Fruit fly (Drosophila melanogaster) whole organism, embryonic: Measurements from ENCODE around the gene odd.

Source experiments
- CG11085 ChIP-seq: fragments of 200-800 bp; sonication (Bioruptor generic); IDR thresholded peaks from 2 replicates; pipeline ENCODE4 v1.3.6; 2022; ENCODE audit warnings: missing biosample characterization, missing genetic modification characterization
- CG11504 ChIP-seq: fragments of 200-800 bp; sonication (Bioruptor generic); optimal IDR thresholded peaks from 3 replicates; lab custom pipeline; 2019; ENCODE audit warnings: missing biosample characterization, mild to moderate bottlenecking, missing genetic modification characterization, moderate library complexity
- CG12391 ChIP-seq: fragments of 200-800 bp; sonication (Bioruptor generic); optimal IDR thresholded peaks from 3 replicates; lab custom pipeline; 2018; ENCODE audit warnings: missing biosample characterization, mild to moderate bottlenecking, missing genetic modification characterization, moderate library complexity
- CG12744 ChIP-seq: fragments of 200-800 bp; sonication (Bioruptor generic); optimal IDR thresholded peaks from 2 replicates; lab custom pipeline; 2016; ENCODE audit warnings: missing biosample characterization, missing genetic modification characterization
- CG13775 ChIP-seq: fragments of 200-800 bp; sonication (Bioruptor generic); optimal IDR thresholded peaks from 3 replicates; lab custom pipeline; 2017; ENCODE audit warnings: missing biosample characterization, mild to moderate bottlenecking, missing genetic modification characterization
- CG14014 ChIP-seq: fragments of 200-800 bp; sonication (Bioruptor generic); IDR thresholded peaks from 2 replicates; pipeline ENCODE4 v1.3.6; 2022; ENCODE audit warnings: missing biosample characterization, missing genetic modification characterization
- CG15269 ChIP-seq: fragments of 200-800 bp; sonication (Bioruptor generic); optimal IDR thresholded peaks from 2 replicates; lab custom pipeline; 2018; ENCODE audit warnings: missing biosample characterization, mild to moderate bottlenecking, missing genetic modification characterization, moderate library complexity
- CG15514 ChIP-seq: fragments of 200-800 bp; sonication (Bioruptor generic); optimal IDR thresholded peaks from 3 replicates; lab custom pipeline; 2017; ENCODE audit warnings: missing biosample characterization, missing genetic modification characterization, mild to moderate bottlenecking, moderate library complexity, missing genetic modification reagents
- CG16863 ChIP-seq: fragments of 200-800 bp; sonication (Bioruptor generic); optimal IDR thresholded peaks from 3 replicates; lab custom pipeline; 2016; ENCODE audit warnings: missing biosample characterization, missing genetic modification characterization
- CG17612 ChIP-seq: fragments of 200-800 bp; sonication (Bioruptor generic); IDR thresholded peaks from 2 replicates; pipeline ENCODE4 v1.3.6; 2022; ENCODE audit warnings: missing biosample characterization, missing genetic modification characterization
- CG1832 ChIP-seq: fragments of 200-800 bp; sonication (Bioruptor generic); optimal IDR thresholded peaks from 2 replicates; lab custom pipeline; 2017; ENCODE audit warnings: missing biosample characterization, mild to moderate bottlenecking, missing genetic modification characterization, inconsistent platforms
- CG18764 ChIP-seq: fragments of 200-800 bp; sonication (Bioruptor generic); optimal IDR thresholded peaks from 3 replicates; lab custom pipeline; 2016; ENCODE audit warnings: missing biosample characterization, missing genetic modification characterization
- CG30020 ChIP-seq: fragments of 200-800 bp; optimal IDR thresholded peaks from 2 replicates; lab custom pipeline; 2019; ENCODE audit warnings: missing biosample characterization, mild to moderate bottlenecking, missing genetic modification characterization, moderate library complexity
- CG3281 ChIP-seq: fragments of 200-800 bp; sonication (Bioruptor generic); optimal IDR thresholded peaks from 3 replicates; lab custom pipeline; 2017; ENCODE audit warnings: missing biosample characterization, mild to moderate bottlenecking, missing genetic modification characterization
- CG33557 ChIP-seq: fragments of 200-800 bp; sonication (Bioruptor generic); optimal IDR thresholded peaks from 2 replicates; lab custom pipeline; 2019; ENCODE audit warnings: missing biosample characterization, mild to moderate bottlenecking, missing genetic modification characterization, moderate library complexity
- CG34422 ChIP-seq: fragments of 200-800 bp; sonication (Bioruptor generic); IDR thresholded peaks from 3 replicates; pipeline ENCODE4 v1.3.6; 2022; ENCODE audit warnings: missing biosample characterization, missing genetic modification characterization
- CG3847 ChIP-seq: fragments of 200-800 bp; sonication (Bioruptor generic); IDR thresholded peaks from 2 replicates; pipeline ENCODE4 v1.3.6; 2022; ENCODE audit warnings: missing biosample characterization, missing genetic modification characterization
- CG42726 ChIP-seq: fragments of 200-800 bp; sonication (Bioruptor generic); IDR thresholded peaks from 2 replicates; pipeline ENCODE4 v1.3.6; 2022; ENCODE audit warnings: missing biosample characterization, missing genetic modification characterization; ENCODE audit not compliant: partially characterized antibody
- CG4617 ChIP-seq: fragments of 200-800 bp; sonication (Bioruptor generic); optimal IDR thresholded peaks from 3 replicates; lab custom pipeline; 2016; ENCODE audit warnings: missing biosample characterization, missing genetic modification characterization, borderline replicate concordance
- CG6175 ChIP-seq: fragments of 200-800 bp; sonication (Bioruptor generic); IDR thresholded peaks from 3 replicates; pipeline ENCODE4 v1.3.6; 2022; ENCODE audit warnings: missing biosample characterization, missing genetic modification characterization
- CG8290 ChIP-seq, 3 experiments: fragments of 200-800 bp; sonication (Bioruptor generic); optimal IDR thresholded peaks; 2 replicates each; lab custom pipeline; 2016 to 2019; ENCODE audit warnings: missing biosample characterization in 3 of 3, missing genetic modification characterization in 3 of 3, mild to moderate bottlenecking in 2 of 3, moderate library complexity in 1 of 3
- CrebB ChIP-seq: fragments of 200-800 bp; sonication (Bioruptor generic); optimal IDR thresholded peaks from 3 replicates; lab custom pipeline; 2018; ENCODE audit warnings: missing biosample characterization, mild to moderate bottlenecking, missing genetic modification characterization
- D19B ChIP-seq: fragments of 200-800 bp; sonication (Bioruptor generic); optimal IDR thresholded peaks from 2 replicates; lab custom pipeline; 2017; ENCODE audit warnings: missing biosample characterization, mild to moderate bottlenecking, missing genetic modification characterization
- Drgx ChIP-seq: fragments of 200-800 bp; sonication (Bioruptor generic); IDR thresholded peaks from 2 replicates; pipeline ENCODE4 v1.3.6; 2022; ENCODE audit warnings: missing biosample characterization, missing genetic modification characterization
- Elba2 ChIP-seq: fragments of 200-800 bp; sonication (Bioruptor generic); optimal IDR thresholded peaks from 3 replicates; lab custom pipeline; 2016; ENCODE audit warnings: missing biosample characterization, missing genetic modification characterization
- H15 ChIP-seq: fragments of 200-800 bp; sonication (Bioruptor generic); IDR thresholded peaks from 3 replicates; pipeline ENCODE4 v1.3.6; 2022; ENCODE audit warnings: missing biosample characterization, missing genetic modification characterization
- HLH3B ChIP-seq: fragments of 200-800 bp; sonication (Bioruptor generic); IDR thresholded peaks from 2 replicates; pipeline ENCODE4 v1.3.6; 2022; ENCODE audit warnings: missing biosample characterization, missing genetic modification characterization
- MBD-R2 ChIP-seq: fragments of 200-800 bp; sonication (Bioruptor generic); IDR thresholded peaks from 2 replicates; pipeline ENCODE4 v1.3.6; 2022; ENCODE audit warnings: missing biosample characterization, missing genetic modification characterization
- Pdp1 ChIP-seq, 2 experiments: fragments of 200-800 bp; sonication (Bioruptor generic); optimal IDR thresholded peaks; 3 replicates each; lab custom pipeline; 2016; ENCODE audit warnings: missing biosample characterization in 2 of 2, missing genetic modification characterization in 2 of 2, mild to moderate bottlenecking in 1 of 2, moderate library complexity in 1 of 2
- Sox102F ChIP-seq: fragments of 200-800 bp; sonication (Bioruptor generic); optimal IDR thresholded peaks from 2 replicates; lab custom pipeline; 2018; ENCODE audit warnings: missing biosample characterization, mild to moderate bottlenecking, missing genetic modification characterization, moderate library complexity
- Stat92E ChIP-seq, 3 experiments: fragments of >200 bp in 2 of 3; fragments of 200-800 bp in 1 of 3; sonication (Bioruptor generic) in 1 of 3; optimal IDR thresholded peaks; 2 replicates each; lab custom pipeline; 2017 to 2019; ENCODE audit warnings: missing biosample characterization in 3 of 3, missing genetic modification characterization in 3 of 3, mild to moderate bottlenecking in 1 of 3, moderate library complexity in 1 of 3
- Tbp ChIP-seq: fragments of >200 bp; optimal IDR thresholded peaks from 2 replicates; lab custom pipeline; 2018; ENCODE audit warnings: missing biosample characterization, missing genetic modification characterization
- ara ChIP-seq: fragments of 200-800 bp; sonication (Bioruptor generic); IDR thresholded peaks from 2 replicates; pipeline ENCODE4 v1.3.6; 2022; ENCODE audit warnings: missing biosample characterization, missing genetic modification characterization
- ash1 ChIP-seq: fragments of 200-800 bp; sonication (Bioruptor generic); optimal IDR thresholded peaks from 2 replicates; lab custom pipeline; 2018; ENCODE audit warnings: missing biosample characterization, mild to moderate bottlenecking, missing genetic modification characterization
- az2 ChIP-seq: fragments of 200-800 bp; sonication (Bioruptor generic); optimal IDR thresholded peaks from 3 replicates; lab custom pipeline; 2016; ENCODE audit warnings: missing biosample characterization, missing genetic modification characterization
- caup ChIP-seq: fragments of 200-800 bp; sonication (Bioruptor generic); optimal IDR thresholded peaks from 3 replicates; lab custom pipeline; 2017; ENCODE audit warnings: missing biosample characterization, mild to moderate bottlenecking, missing genetic modification characterization, moderate library complexity; ENCODE audit not compliant: severe bottlenecking
- danr ChIP-seq: fragments of 200-800 bp; sonication (Bioruptor generic); IDR thresholded peaks from 2 replicates; pipeline ENCODE4 v1.3.6; 2022; ENCODE audit warnings: missing biosample characterization, missing genetic modification characterization
- dpn ChIP-seq, 2 experiments: fragments of 200-800 bp; sonication (Bioruptor generic); optimal IDR thresholded peaks; 3 replicates each; lab custom pipeline; 2016; ENCODE audit warnings: missing biosample characterization in 2 of 2, missing genetic modification characterization in 2 of 2
- dysf ChIP-seq: fragments of 200-800 bp; sonication (Bioruptor generic); IDR thresholded peaks from 3 replicates; pipeline ENCODE4 v1.3.6; 2022; ENCODE audit warnings: missing biosample characterization, missing genetic modification characterization
- eve ChIP-seq, 2 experiments: fragments of >200 bp; optimal IDR thresholded peaks; 2 replicates each; lab custom pipeline; 2017; ENCODE audit warnings: missing biosample characterization in 2 of 2, missing genetic modification characterization in 2 of 2
- fd3F ChIP-seq: fragments of 200-800 bp; sonication (Bioruptor generic); optimal IDR thresholded peaks from 2 replicates; lab custom pipeline; 2018; ENCODE audit warnings: missing biosample characterization, mild to moderate bottlenecking, missing genetic modification characterization, moderate library complexity
- gem ChIP-seq: fragments of 200-800 bp; sonication (Bioruptor generic); optimal IDR thresholded peaks from 2 replicates; lab custom pipeline; 2019; ENCODE audit warnings: missing biosample characterization, mild to moderate bottlenecking, missing genetic modification characterization, moderate library complexity
- inv ChIP-seq: fragments of 200-800 bp; sonication (Bioruptor generic); IDR thresholded peaks from 2 replicates; pipeline ENCODE4 v1.3.6; 2022; ENCODE audit warnings: missing biosample characterization, missing genetic modification characterization; ENCODE audit not compliant: partially characterized antibody
- nom ChIP-seq: fragments of 200-800 bp; sonication (Bioruptor generic); optimal IDR thresholded peaks from 2 replicates; lab custom pipeline; 2017; ENCODE audit warnings: missing biosample characterization, missing genetic modification characterization, mild to moderate bottlenecking, moderate library complexity, missing genetic modification reagents
- org-1 ChIP-seq: fragments of 200-800 bp; sonication (Bioruptor generic); optimal IDR thresholded peaks from 2 replicates; lab custom pipeline; 2017; ENCODE audit warnings: missing biosample characterization, missing genetic modification characterization
- ranshi ChIP-seq: fragments of 200-800 bp; sonication (Bioruptor generic); IDR thresholded peaks from 2 replicates; pipeline ENCODE4 v1.3.6; 2022; ENCODE audit warnings: missing biosample characterization, missing genetic modification characterization
- slbo ChIP-seq: fragments of 200-800 bp; sonication (Bioruptor generic); IDR thresholded peaks from 2 replicates; pipeline ENCODE4 v1.3.6; 2022; ENCODE audit warnings: missing biosample characterization, missing genetic modification characterization
- stc ChIP-seq: fragments of 200-800 bp; sonication (Bioruptor generic); IDR thresholded peaks from 2 replicates; pipeline ENCODE4 v1.3.6; 2022; ENCODE audit warnings: missing biosample characterization, missing genetic modification characterization
- zfh2 ChIP-seq: fragments of 200-800 bp; sonication (Bioruptor generic); optimal IDR thresholded peaks from 2 replicates; lab custom pipeline; 2016; ENCODE audit warnings: missing biosample characterization, missing genetic modification characterization

Gene odd

DNA sequence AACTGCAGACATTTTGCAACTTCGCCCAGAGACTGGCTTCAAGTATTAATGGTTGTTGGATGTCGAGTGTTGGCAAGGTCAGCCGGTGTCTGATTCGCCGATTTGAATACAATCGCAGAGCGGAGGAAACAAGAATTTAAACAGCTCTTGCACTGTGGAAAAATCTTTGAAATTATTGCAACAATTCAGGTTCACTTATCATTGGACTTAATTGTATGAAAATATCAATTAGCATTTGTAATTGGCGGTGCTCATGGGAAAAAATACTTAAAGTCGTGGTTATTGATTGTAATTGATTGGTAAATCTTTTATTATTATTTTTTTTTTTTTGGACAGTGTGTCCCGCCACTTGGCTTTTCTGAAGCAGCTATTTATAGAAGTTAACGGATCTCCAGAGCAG lies 22.9 kb upstream of the odd start:
- TF ChIP-seq CG3281 (GFP tag; lab: Kevin White, UChicago) (peak; percentile 41), CG13775 (GFP tag; lab: Kevin White, UChicago) (peak; percentile 11), H15 (GFP tag; lab: Robert Waterston, UW) (peak; percentile 48; the same call in 1 of the 3 replicates), CG17612 (peak; percentile 9; the same call in 1 of the 2 replicates), CG42726 (no peak), inv (GFP tag; lab: Robert Waterston, UW) (no peak), CG30020 (tag; lab: Kevin White, UChicago) (no peak), gem (tag; lab: Kevin White, UChicago) (peak; percentile 63), Pdp1 (GFP tag; optimal IDR thresholded peaks at IDR 0.05; lab: Kevin White, UChicago) (peak; percentile 12 to 17), HLH3B (GFP tag; lab: Robert Waterston, UW) (no peak), nom (GFP tag; lab: Kevin White, UChicago) (peak; percentile 63), ash1 (GFP tag; lab: Kevin White, UChicago) (no peak), dysf (peak; percentile 72; the same call in 2 of the 3 replicates), D19B (peak; percentile 38), Drgx (GFP tag; lab: Robert Waterston, UW) (peak; percentile 79), CG16863 (GFP tag; lab: Kevin White, UChicago) (no peak), az2 (peak; percentile 13), Elba2 (GFP tag; lab: Kevin White, UChicago) (no peak), CG34422 (peak; percentile 43; the same call in 1 of the 3 replicates), CG1832 (no peak), CG33557 (GFP tag; lab: Kevin White, UChicago) (no peak), CG3847 (GFP tag; lab: Robert Waterston, UW) (peak; percentile 42; the same call in 1 of the 2 replicates), Stat92E (GFP tag; optimal IDR thresholded peaks at IDR 0.05; lab: Kevin White, UChicago) (no peak), CG11504 (tag; lab: Kevin White, UChicago) (no peak), CG12744 (GFP tag; lab: Kevin White, UChicago) (no peak), CG14014 (GFP tag; lab: Robert Waterston, UW) (peak; percentile 53; the same call in 1 of the 2 replicates), stc (GFP tag; lab: Robert Waterston, UW) (0 out of 2 replicates have a peak, but pooled peaks have one; percentile 6), caup (GFP tag; lab: Kevin White, UChicago) (peak; percentile 12), Tbp (GFP tag; lab: Kevin White, UChicago) (no peak), ranshi (GFP tag; lab: Robert Waterston, UW) (peak; percentile 46; the same call in 1 of the 2 replicates), fd3F (GFP tag; lab: Kevin White, UChicago) (peak; percentile 16), CG4617 (GFP tag; lab: Kevin White, UChicago) (no peak), CG6175 (GFP tag; lab: Robert Waterston, UW) (0 out of 3 replicates have a peak, but pooled peaks have one; percentile 19), CG15514 (GFP tag; lab: Kevin White, UChicago) (peak; percentile 36), CG8290 (GFP tag; optimal IDR thresholded peaks at IDR 0.05; lab: Kevin White, UChicago) (no peak), CG8290 (tag; optimal IDR thresholded peaks at IDR 0.05; lab: Kevin White, UChicago) (peak in 1 of 2 experiments; percentile 13), CG12391 (tag; lab: Kevin White, UChicago) (peak; percentile 13), eve (GFP tag; optimal IDR thresholded peaks at IDR 0.05; lab: Kevin White, UChicago) (no peak), Sox102F (GFP tag; lab: Kevin White, UChicago) (peak; percentile 8), CG11085 (GFP tag; lab: Robert Waterston, UW) (peak; percentile 11; the same call in 1 of the 2 replicates), danr (GFP tag; lab: Robert Waterston, UW) (peak; percentile 32; the same call in 1 of the 2 replicates), slbo (GFP tag; lab: Robert Waterston, UW) (peak; percentile 75), ara (0 out of 2 replicates have a peak, but pooled peaks have one; percentile 27), zfh2 (GFP tag; lab: Kevin White, UChicago) (peak; percentile 14), dpn (GFP tag; optimal IDR thresholded peaks at IDR 0.05; lab: Kevin White, UChicago) (peak; percentile 12 to 40), org-1 (GFP tag; lab: Kevin White, UChicago) (peak; percentile 7), MBD-R2 (GFP tag; lab: Robert Waterston, UW) (peak; percentile 29; the same call in 1 of the 2 replicates), CG15269 (tag; lab: Kevin White, UChicago) (peak; percentile 39), CrebB (tag; lab: Kevin White, UChicago) (no peak), CG18764 (GFP tag; lab: Kevin White, UChicago) (no peak)
